Worm (Caenorhabditis elegans): Measurements from ENCODE around the gene R13H7.2.

R13H7.2 gene

DNA sequence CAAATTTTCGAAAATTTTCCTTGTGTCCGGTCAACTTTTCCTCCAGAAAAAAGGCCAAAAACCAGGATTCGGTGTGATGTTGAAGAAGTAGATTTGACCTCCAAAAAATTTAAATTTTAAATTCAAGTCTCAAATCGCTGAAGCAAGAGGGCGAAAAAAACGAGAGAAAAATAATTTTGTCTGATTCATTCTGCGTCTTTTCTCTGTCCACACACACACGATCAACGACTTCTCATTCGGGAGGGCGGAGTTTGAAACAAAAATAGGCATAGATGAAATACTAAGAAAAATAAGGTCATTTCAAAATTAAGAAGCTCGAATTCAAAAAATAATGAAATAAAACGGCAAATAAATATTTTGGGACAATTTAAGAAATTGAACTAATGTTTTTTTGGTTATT is at the start of gene R13H7.2:
R13H7.2 (minus strand) TSS at position 101 of the 400 bp plus-strand sequence.
- no peak for TF ChIP-seq unc-62 (GFP tag; optimal IDR thresholded peaks at IDR 0.05)

DNA sequence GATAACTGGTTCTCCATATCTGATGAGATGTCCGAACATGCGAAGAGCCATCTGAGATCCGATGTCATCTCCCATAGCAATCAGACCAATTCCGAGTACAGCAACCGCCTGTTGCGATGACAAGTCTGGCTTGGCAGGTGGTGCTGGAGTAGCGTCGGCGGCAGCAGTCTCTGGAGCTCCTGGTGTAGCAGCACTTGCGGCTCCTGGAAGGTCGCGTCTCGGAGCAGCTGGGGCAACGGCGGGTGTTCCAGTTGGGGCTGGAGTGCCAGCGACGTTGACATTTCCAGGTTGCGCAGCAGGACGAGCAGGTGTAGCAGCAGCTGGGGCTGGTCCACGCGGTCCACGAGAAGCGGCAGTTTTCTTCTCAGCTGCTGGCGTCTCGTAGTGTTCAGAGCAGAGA is 48.3 kb upstream of the R13H7.2 start:
- no peak for TF ChIP-seq unc-62 (GFP tag; optimal IDR thresholded peaks at IDR 0.05)

DNA sequence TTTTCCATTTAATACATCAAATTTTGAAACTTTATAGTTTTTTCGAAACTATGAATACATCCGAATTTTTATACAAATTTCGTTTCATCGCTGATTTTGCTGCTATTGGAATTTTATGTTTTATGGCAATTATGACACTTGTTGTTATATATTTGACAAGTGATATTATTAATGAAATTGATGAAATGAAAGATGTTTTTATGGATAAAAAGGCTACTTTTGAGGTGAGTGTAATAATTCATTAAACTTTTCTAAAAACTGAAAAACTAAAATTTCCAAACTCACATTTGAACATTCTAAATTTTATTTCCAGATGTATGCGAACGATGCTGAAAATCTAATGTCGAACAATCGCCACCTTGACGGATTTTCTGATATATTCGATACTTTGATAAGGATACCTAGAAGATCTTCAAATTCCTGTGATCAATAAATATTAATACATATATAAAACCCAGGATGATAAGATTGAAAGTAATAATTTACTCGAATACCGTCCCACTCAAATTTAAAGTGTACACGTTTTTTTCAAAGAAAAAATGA is 46.8 kb upstream of the R13H7.2 start, which contains the start of the genes T22D1.17 and T22D1.8:
T22D1.17 (plus strand) TSS at position 51 of the 543 bp plus-strand sequence.
T22D1.8 (minus strand) TSS at position 402 of the 543 bp plus-strand sequence.
- TF ChIP-seq unc-62 (GFP tag; optimal IDR thresholded peaks at IDR 0.05), result no peak

DNA sequence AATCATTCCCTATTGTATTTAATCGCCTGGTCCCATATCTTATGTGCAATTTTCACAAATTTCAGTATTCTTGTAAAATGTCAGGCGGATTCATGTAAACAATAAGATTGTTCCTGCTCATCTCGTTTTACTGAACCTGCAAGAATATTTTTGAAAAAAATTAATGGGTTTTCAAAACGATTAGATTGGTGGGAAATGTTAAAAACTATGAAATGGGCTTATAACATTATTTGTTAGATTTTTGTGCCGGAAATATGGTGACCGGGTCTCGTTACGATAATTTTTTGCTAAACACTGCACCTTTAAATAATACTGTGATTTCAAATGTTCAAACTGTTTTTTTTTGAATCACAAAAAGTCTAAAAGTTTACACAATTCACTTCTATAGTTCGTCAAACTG is 46.3 kb upstream of the R13H7.2 start:
- no peak for TF ChIP-seq unc-62 (GFP tag; optimal IDR thresholded peaks at IDR 0.05)

DNA sequence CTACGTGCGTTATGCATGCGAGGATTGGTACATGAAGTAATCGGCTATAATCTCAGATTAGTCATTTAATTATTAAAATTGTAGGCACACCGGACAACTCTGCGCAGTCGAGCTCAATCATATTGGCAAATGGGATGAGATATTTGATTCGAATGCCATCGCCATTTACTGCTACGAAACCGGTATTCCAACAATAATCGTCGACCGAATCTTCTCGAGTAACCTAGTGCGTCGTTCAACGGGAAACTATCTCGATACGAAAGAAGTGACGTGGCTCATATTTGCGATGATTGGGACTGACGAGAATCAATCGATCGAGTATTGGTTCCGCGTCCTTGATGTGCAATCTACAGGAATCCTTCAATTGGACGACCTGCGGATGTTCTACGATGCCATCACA is 45.4 kb upstream of the R13H7.2 start:
- TF ChIP-seq unc-62 (GFP tag; optimal IDR thresholded peaks at IDR 0.05), result no peak

DNA sequence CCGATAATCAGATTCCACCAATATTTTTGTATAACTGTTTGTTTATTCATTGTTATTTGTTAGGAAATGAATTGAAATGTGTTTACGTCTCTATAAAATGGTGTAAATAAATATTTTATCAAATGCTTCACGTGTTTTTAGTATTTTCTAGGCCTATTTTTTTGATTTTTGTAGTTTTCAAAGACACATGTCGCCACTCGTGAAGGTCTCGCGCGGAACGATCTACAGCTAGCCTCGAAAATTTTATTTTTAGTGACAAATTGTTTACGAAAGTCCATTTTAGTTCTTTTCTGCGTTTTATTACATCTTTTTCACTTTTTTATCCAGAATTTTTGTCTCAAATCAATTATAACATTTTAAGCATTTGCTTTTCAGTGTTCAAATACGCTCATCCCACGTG is 44.4 kb upstream of the R13H7.2 start, which contains the start of gene T22D1.5:
T22D1.5 (plus strand) TSS at position 376 of the 400 bp plus-strand sequence.
- TF ChIP-seq unc-62 (GFP tag; optimal IDR thresholded peaks at IDR 0.05), result no peak

DNA sequence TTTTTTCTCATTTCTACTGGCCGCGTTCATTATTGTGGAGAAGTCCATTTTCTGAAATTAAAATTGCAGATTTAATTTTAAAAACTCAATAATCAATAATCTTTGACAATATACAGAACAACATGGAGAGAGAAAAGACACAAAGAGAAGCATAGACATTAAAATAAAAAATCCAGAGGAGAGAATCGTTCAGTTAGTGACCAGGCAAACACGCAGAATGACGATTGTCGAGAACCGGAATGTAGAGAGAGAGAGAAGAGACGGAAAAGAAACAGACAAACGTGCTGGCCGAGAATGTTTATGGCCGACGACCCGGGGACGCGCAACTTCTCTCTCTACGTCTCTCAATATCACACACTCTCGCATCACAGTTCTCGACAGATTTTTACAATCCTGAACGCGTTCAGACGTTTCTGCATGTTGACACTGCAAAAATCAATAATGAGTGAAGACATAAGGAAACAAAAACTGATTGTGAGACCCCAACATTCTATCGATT is 28.5 kb upstream of the R13H7.2 start, which contains the start of the genes T05A12.3 and T05A12.4:
T05A12.3 (minus strand) TSS at position 51 of the 499 bp plus-strand sequence.
T05A12.4 (plus strand) TSS at position 348 of the 499 bp plus-strand sequence.
- TF ChIP-seq unc-62 (GFP tag; optimal IDR thresholded peaks at IDR 0.05), result no peak

DNA sequence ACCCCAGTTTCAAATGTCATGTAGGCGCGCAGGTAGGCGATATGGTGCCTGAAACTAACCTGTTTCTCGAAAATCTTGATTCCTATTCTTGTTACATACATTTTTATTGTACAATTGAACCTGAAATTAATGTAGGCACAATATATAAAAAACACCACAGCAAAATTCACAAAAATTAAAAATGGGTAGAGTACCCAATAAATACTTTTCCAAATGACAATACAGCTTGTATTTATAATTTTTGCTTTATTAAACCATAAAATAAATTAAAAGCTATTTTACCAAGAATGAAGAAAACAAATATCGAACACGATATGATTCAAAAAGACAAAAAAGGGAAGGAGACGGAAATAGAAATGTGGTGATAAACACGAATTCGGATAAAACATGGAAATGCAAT is 24.2 kb upstream of the R13H7.2 start, which contains the start of gene tre-2:
tre-2 (minus strand) TSS at position 101 of the 400 bp plus-strand sequence.
- no peak for TF ChIP-seq unc-62 (GFP tag; optimal IDR thresholded peaks at IDR 0.05)

DNA sequence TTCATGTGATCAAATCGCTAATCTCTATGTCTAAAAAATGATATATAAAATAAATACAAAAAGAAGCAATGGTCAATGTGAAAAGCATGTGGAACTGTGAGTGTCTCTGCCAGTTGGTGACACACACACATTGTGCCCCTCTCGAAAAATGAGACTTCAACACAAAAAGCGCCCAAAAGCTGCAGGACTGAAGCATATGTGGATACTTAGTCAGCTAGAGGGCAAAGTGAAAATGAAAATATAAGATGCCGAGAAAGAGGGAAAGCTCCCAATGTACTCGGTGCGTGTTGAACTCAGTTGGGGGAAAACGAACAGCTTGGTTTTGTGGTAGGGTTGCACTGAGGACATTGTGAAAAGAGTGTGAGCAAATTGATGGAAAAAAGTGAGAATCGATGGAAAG is 22.0 kb upstream of the R13H7.2 start:
- TF ChIP-seq unc-62 (GFP tag; optimal IDR thresholded peaks at IDR 0.05), result no peak

DNA sequence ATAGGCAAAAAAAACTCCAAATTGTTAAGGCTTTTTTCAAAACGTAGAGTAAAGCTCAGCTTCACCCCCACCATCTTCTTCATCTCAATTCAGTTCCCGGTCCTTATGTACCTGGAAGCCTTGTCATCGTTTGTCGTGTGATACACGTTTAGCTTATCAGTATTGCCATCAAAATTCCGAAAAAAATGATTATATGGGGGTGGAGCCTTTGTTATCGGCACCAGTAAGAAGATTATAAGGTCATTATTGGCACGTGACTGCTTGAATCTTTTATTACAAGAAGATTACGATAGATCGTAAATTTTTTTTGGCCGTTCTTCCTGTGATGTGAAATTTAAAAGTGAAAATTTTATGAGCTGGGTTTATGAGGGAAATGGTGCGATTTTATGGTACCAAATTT is 21.2 kb upstream of the R13H7.2 start:
- no peak for TF ChIP-seq unc-62 (GFP tag; optimal IDR thresholded peaks at IDR 0.05)

DNA sequence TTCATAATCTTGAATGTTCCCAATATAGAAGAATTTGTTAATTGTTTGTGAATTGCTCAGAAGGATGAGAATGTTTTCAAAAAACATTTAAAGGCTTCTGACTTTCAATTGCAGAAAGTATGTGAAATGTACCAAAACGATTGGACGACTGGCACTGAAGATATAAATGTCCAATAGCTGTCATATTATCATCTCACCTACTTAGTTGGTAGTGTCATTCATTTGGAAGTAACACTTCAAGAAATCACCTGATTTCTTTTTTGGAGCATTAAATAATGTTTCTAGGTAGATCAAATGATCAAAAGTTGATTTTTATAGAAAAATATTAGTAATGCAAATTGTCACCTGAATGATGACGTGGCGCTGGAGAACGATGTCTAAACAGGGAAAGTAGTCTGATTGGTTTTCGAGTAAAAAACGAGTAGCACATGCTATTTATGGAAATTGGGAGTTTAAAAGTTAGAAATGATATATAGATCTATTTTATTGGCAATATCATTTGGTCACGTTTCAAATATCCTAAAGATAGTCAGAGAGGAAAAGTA is 20.6 kb upstream of the R13H7.2 start:
- TF ChIP-seq unc-62 (GFP tag; optimal IDR thresholded peaks at IDR 0.05), result no peak

DNA sequence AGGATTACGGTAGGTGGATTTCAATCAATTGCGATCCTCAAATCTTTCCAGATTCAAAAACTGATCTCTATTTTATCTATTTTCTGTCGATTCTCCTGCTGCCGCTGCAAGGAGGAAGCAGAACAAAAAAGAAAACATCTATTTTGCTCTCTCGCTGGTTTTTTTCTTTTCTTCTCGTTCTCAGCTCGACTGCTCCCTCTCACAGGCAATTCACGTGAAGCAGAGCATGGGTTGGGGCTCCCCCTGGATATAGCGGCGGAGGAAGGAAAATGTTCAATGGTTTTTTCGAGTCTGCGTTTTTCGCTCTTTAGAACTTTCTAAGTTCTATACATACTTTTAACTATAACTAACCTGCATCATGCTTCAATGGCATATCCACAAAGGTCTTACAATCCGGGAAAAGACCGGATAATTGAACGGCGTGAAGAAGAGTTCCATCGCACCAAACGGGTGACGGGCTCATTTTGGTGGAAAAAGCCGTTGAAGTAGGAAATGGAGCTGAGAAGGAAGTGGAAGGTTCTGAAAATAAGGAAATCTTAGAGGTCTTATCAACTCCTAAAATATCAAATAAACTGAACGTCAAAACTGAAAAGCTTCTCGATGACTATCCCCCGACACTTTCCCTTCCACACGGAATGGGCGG is 19.9 kb upstream of the R13H7.2 start:
- no peak for TF ChIP-seq unc-62 (GFP tag; optimal IDR thresholded peaks at IDR 0.05)

DNA sequence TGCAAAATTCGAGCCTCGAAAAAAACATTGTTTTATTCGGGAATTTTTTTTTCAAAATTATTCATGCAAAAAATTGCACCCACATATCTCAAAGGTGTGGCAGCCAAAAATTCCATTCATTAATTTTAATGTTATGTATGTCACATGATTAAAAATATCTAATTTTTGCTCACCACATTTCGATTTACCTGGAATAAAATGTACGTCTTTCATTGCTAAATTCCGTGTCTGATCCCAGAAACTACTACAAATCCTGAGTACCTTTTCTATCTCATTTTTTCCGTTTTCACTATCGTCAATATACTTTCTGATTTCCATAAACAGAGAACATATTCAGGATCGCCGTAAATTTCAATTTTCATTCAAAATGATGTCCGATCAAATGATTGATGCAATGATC is 13.8 kb upstream of the R13H7.2 start, which contains the start of gene srx-19:
srx-19 (plus strand) TSS at position 301 of the 400 bp plus-strand sequence.
- TF ChIP-seq unc-62 (GFP tag; optimal IDR thresholded peaks at IDR 0.05), result no peak

DNA sequence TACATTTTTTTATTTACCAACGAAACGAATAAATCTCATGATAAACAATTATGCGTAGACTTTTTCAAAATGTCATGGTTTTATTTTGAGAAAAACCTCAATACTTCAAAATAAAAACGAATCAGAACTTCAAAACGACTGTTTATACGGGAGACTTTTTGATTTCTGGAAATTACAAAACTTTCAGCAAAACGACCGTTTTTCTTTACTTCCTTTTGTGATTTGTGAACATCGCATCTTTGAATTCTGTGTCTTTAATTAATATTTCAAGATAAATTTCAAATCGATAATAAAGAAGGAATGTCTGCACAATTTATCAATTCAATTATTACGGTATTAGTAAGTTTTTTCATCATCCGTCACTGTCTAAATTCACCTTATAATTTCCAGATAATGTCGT is 8.6 kb upstream of the R13H7.2 start, which contains the start of gene srx-20:
srx-20 (plus strand) TSS at position 301 of the 400 bp plus-strand sequence.
- TF ChIP-seq unc-62 (GFP tag; optimal IDR thresholded peaks at IDR 0.05), result no peak

DNA sequence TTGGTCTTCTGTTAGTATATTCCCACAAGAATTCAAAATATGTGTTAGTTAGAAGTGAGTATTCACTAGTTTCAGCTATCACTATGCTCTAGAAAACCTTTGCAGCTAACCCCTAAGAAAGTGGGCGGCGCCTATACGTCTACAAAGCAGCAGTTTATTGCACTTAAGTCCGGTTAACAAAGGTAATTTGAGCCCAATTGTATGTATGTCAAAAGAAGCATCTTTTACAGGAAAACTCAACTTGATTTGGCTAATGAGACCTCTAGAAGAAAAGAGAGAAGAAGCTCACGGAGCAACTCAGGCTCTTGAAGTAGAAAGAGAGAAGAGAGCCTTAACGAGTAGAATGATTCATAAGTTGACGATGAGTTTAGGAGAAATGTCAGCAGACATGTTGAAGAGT is 6.4 kb downstream of the R13H7.2 start:
- no peak for TF ChIP-seq unc-62 (GFP tag; optimal IDR thresholded peaks at IDR 0.05)

DNA sequence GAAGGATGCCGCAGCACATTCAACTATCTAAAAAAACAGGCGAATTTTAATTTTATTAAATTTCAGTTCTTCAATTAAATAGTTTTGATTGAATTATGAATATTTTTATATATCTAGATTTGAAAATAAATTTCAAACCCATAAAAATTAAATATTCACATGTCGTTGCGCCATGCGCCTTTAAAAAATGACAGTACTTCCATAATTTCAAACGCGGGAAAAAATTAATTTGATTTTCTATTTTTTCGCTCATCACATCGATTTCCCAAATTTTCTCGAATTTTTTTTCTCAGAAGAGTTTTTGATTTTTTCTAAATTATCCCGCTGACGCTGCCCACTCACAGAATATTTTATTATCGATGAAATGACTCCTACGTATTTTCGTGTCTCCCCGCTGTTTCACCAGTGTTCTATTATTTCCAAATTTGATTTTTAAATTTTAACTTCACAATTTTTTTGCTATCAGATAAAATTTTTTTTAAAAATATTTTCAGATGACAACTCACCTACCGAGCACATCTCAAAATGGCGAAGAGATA is 16.6 kb downstream of the R13H7.2 start, which contains the start of gene lip-1:
lip-1 (plus strand) TSS at position 489 of the 539 bp plus-strand sequence.
- TF ChIP-seq unc-62 (GFP tag; optimal IDR thresholded peaks at IDR 0.05), result no peak
